Worm (Caenorhabditis elegans) whole organism, late embryonic: ENCODE results near the gene C33F10.11.

Source experiments
- C08G9.2 ChIP-seq: sonication (generic microtip); optimal IDR thresholded peaks from 2 replicates; lab custom pipeline; 2016; ENCODE audit warnings: mild to moderate bottlenecking, missing genetic modification characterization, moderate library complexity, missing compliant biosample characterization
- C38D4.7 ChIP-seq: fragments of 200-800 bp; sonication (Bioruptor generic); optimal IDR thresholded peaks from 2 replicates; lab custom pipeline; 2018; ENCODE audit warnings: mild to moderate bottlenecking, missing genetic modification characterization, moderate library complexity, missing compliant biosample characterization
- K09A11.1 ChIP-seq: sonication (generic microtip); optimal IDR thresholded peaks from 2 replicates; lab custom pipeline; 2017; ENCODE audit warnings: antibody characterized with exemption, mild to moderate bottlenecking, missing genetic modification characterization, missing compliant biosample characterization; ENCODE audit not compliant: insufficient read depth
- ceh-2 ChIP-seq: sonication (generic microtip); optimal IDR thresholded peaks from 2 replicates; lab custom pipeline; 2016; ENCODE audit warnings: missing genotype, missing genetic modification characterization, missing compliant biosample characterization
- ceh-24 ChIP-seq: sonication (generic microtip); optimal IDR thresholded peaks from 2 replicates; lab custom pipeline; 2016; ENCODE audit warnings: mild to moderate bottlenecking, missing genetic modification characterization, missing compliant biosample characterization
- che-1 ChIP-seq: sonication (generic microtip); optimal IDR thresholded peaks from 2 replicates; lab custom pipeline; 2016; ENCODE audit warnings: mild to moderate bottlenecking, missing genetic modification characterization, missing compliant biosample characterization
- elt-4 ChIP-seq: sonication (generic microtip); optimal IDR thresholded peaks from 2 replicates; lab custom pipeline; 2016; ENCODE audit warnings: missing genetic modification characterization, missing compliant biosample characterization
- ets-4 ChIP-seq: sonication (generic microtip); optimal IDR thresholded peaks from 2 replicates; lab custom pipeline; 2016; ENCODE audit warnings: missing genetic modification characterization, missing compliant biosample characterization
- fax-1 ChIP-seq: sonication (generic microtip); optimal IDR thresholded peaks from 2 replicates; lab custom pipeline; 2016; ENCODE audit warnings: missing genotype, missing genetic modification characterization, missing compliant biosample characterization
- fkh-6 ChIP-seq: sonication (generic microtip); optimal IDR thresholded peaks from 2 replicates; lab custom pipeline; 2016; ENCODE audit warnings: missing genetic modification characterization, missing compliant biosample characterization
- gmeb-2 ChIP-seq: sonication (generic microtip); optimal IDR thresholded peaks from 2 replicates; lab custom pipeline; 2016; ENCODE audit warnings: missing genetic modification characterization, inconsistent platforms, missing compliant biosample characterization
- hlh-6 ChIP-seq: sonication (generic microtip); optimal IDR thresholded peaks from 2 replicates; lab custom pipeline; 2016; ENCODE audit warnings: missing genotype, missing genetic modification characterization, missing compliant biosample characterization
- madf-2 ChIP-seq: sonication (generic microtip); optimal IDR thresholded peaks from 2 replicates; lab custom pipeline; 2017; ENCODE audit warnings: missing genetic modification characterization, missing compliant biosample characterization
- mec-3 ChIP-seq: sonication (generic microtip); optimal IDR thresholded peaks from 2 replicates; lab custom pipeline; 2016; ENCODE audit warnings: borderline replicate concordance, missing genetic modification characterization, missing compliant biosample characterization
- nfya-1 ChIP-seq: sonication (generic microtip); optimal IDR thresholded peaks from 2 replicates; lab custom pipeline; 2017; ENCODE audit warnings: missing genetic modification characterization, mild to moderate bottlenecking, missing compliant biosample characterization, antibody characterized with exemption, moderate library complexity
- nhr-232 ChIP-seq: sonication (generic microtip); optimal IDR thresholded peaks from 2 replicates; lab custom pipeline; 2016; ENCODE audit warnings: missing genetic modification characterization, missing compliant biosample characterization
- pag-3 ChIP-seq: sonication (generic microtip); optimal IDR thresholded peaks from 2 replicates; lab custom pipeline; 2016; ENCODE audit warnings: missing compliant biosample characterization, missing genetic modification characterization, borderline replicate concordance
- pha-2 ChIP-seq: sonication (generic microtip); optimal IDR thresholded peaks from 2 replicates; lab custom pipeline; 2017; ENCODE audit warnings: mild to moderate bottlenecking, missing genetic modification characterization, missing compliant biosample characterization
- pqm-1 ChIP-seq: sonication (generic microtip); optimal IDR thresholded peaks from 2 replicates; lab custom pipeline; 2016; ENCODE audit warnings: missing genetic modification characterization, missing compliant biosample characterization
- pros-1 ChIP-seq: fragments of 150-350 bp; optimal IDR thresholded peaks from 2 replicates; lab custom pipeline; 2014; ENCODE audit warnings: missing biosample characterization, missing genetic modification reagents, missing genetic modification characterization
- ref-2 ChIP-seq: sonication (generic microtip); optimal IDR thresholded peaks from 2 replicates; lab custom pipeline; 2016; ENCODE audit warnings: missing genetic modification characterization, missing compliant biosample characterization
- rnt-1 ChIP-seq: sonication (generic microtip); optimal IDR thresholded peaks from 2 replicates; lab custom pipeline; 2016; ENCODE audit warnings: missing genetic modification characterization, missing compliant biosample characterization
- sdc-2 ChIP-seq: sonication (generic microtip); optimal IDR thresholded peaks from 2 replicates; lab custom pipeline; 2016; ENCODE audit warnings: missing genotype, missing genetic modification characterization, missing compliant biosample characterization
- sox-2 ChIP-seq: fragments of 200-800 bp; sonication (Bioruptor generic); IDR thresholded peaks from 2 replicates; pipeline ENCODE4 v1.3.6; 2022; ENCODE audit warnings: missing genetic modification reagents, missing genetic modification characterization, missing compliant biosample characterization
- syd-9 ChIP-seq: sonication (generic microtip); optimal IDR thresholded peaks from 2 replicates; lab custom pipeline; 2016; ENCODE audit warnings: mild to moderate bottlenecking, missing genetic modification characterization, moderate library complexity, missing compliant biosample characterization
- tbx-7 ChIP-seq: sonication (generic microtip); optimal IDR thresholded peaks from 2 replicates; lab custom pipeline; 2016; ENCODE audit warnings: missing genotype, missing genetic modification characterization, missing compliant biosample characterization
- unc-3 ChIP-seq, 2 experiments: fragments of 200-800 bp in 1 of 2; sonication (Bioruptor generic) in 1 of 2; sonication (generic microtip) in 1 of 2; conservative IDR thresholded peaks in 1 of 2; optimal IDR thresholded peaks in 1 of 2; 2 replicates each; pipeline versions ENCODE4 v1.3.6 to Lab custom; 2016 to 2022; ENCODE audit warnings: missing compliant biosample characterization in 2 of 2, missing genetic modification characterization in 2 of 2, missing genetic modification reagents in 1 of 2
- unc-55 ChIP-seq: sonication (generic microtip); optimal IDR thresholded peaks from 2 replicates; lab custom pipeline; 2017; ENCODE audit warnings: missing biosample characterization, missing genetic modification reagents, missing genetic modification characterization
- unc-86 ChIP-seq: sonication (generic microtip); optimal IDR thresholded peaks from 2 replicates; lab custom pipeline; 2016; ENCODE audit warnings: missing genetic modification characterization, missing compliant biosample characterization
- zip-5 ChIP-seq: sonication (generic microtip); optimal IDR thresholded peaks from 2 replicates; lab custom pipeline; 2016; ENCODE audit warnings: missing genetic modification characterization, missing compliant biosample characterization
- ztf-16 ChIP-seq: sonication (generic microtip); optimal IDR thresholded peaks from 2 replicates; lab custom pipeline; 2017; ENCODE audit warnings: missing genetic modification characterization, missing compliant biosample characterization

C33F10.11 gene

ce11 chrII:4786181-4786580 lies 48.5 kb downstream of the C33F10.11 start, which contains the start of gene msp-3:
TSS of gene msp-3 (minus strand) at chrII:4786281.
- TF ChIP-seq tbx-7 (tag; lab: Kevin White, UChicago) (no peak), pqm-1 (tag; lab: Kevin White, UChicago) (no peak), C38D4.7 (GFP tag; lab: Kevin White, UChicago) (no peak), madf-2 (no peak), unc-55 (GFP tag; lab: Kevin White, UChicago) (no peak), nfya-1 (tag; lab: Kevin White, UChicago) (no peak), hlh-6 (tag; lab: Kevin White, UChicago) (no peak), fkh-6 (no peak), che-1 (tag; lab: Kevin White, UChicago) (no peak), pros-1 (tag; lab: Kevin White, UChicago) (no peak), sdc-2 (no peak), K09A11.1 (no peak), C08G9.2 (tag; lab: Kevin White, UChicago) (no peak), rnt-1 (no peak), ceh-24 (tag; lab: Kevin White, UChicago) (no peak), unc-86 (tag; lab: Kevin White, UChicago) (no peak)
- TF ChIP-seq, all 69 proteins: peak for 0

ce11 chrII:4784436-4784835 lies 50.2 kb downstream of the C33F10.11 start, which contains the start of gene nep-12:
TSS of gene nep-12 (minus strand) at chrII:4784536.
- no peak for TF ChIP-seq gmeb-2
- no peak for TF ChIP-seq ref-2
- TF ChIP-seq pha-2 (tag; lab: Kevin White, UChicago): no peak
- TF ChIP-seq elt-4 (tag; lab: Kevin White, UChicago): no peak
- TF ChIP-seq ceh-2: no peak
- TF ChIP-seq che-1 (tag; lab: Kevin White, UChicago): no peak
- TF ChIP-seq mec-3 (tag; lab: Kevin White, UChicago): no peak
- TF ChIP-seq hlh-6 (tag; lab: Kevin White, UChicago): no peak
- TF ChIP-seq ets-4 (tag; lab: Kevin White, UChicago): no peak
- TF ChIP-seq pag-3: no peak
- no peak for TF ChIP-seq zip-5 (tag; lab: Kevin White, UChicago)
- TF ChIP-seq sox-2 (GFP tag; lab: Robert Waterston, UW): no peak
- TF ChIP-seq fax-1: no peak
- no peak for TF ChIP-seq unc-3 (GFP tag; conservative IDR thresholded peaks at IDR 0.05; lab: Robert Waterston, UW)
- no peak for TF ChIP-seq unc-3 (tag; optimal IDR thresholded peaks at IDR 0.05; lab: Kevin White, UChicago)
- TF ChIP-seq ztf-16 (tag; lab: Kevin White, UChicago): no peak
- TF ChIP-seq nhr-232 (tag; lab: Kevin White, UChicago): no peak
- TF ChIP-seq syd-9 (tag; lab: Kevin White, UChicago): no peak
- TF ChIP-seq, all 69 proteins: peak for 0
